Fruit fly (Drosophila melanogaster) whole organism, embryonic: Measurements from ENCODE around the gene CG31551.
A peak's percentile ranks its signal among the peaks of the same experiment; 100 is the strongest.

Source experiments
- Adf1 ChIP-seq: fragments of 200-800 bp; sonication (Bioruptor generic); IDR thresholded peaks from 2 replicates; pipeline ENCODE4 v1.3.6; 2022; ENCODE audit warnings: missing biosample characterization, missing genetic modification characterization
- Atf3 ChIP-seq: fragments of 200-800 bp; sonication (Bioruptor generic); optimal IDR thresholded peaks from 3 replicates; lab custom pipeline; 2016; ENCODE audit warnings: missing biosample characterization, missing genetic modification characterization
- BEAF-32 ChIP-seq: fragments of 200-800 bp; sonication (Bioruptor generic); optimal IDR thresholded peaks from 3 replicates; lab custom pipeline; 2017; ENCODE audit warnings: missing biosample characterization, missing genetic modification characterization, mild to moderate bottlenecking, moderate library complexity, missing genetic modification reagents
- CG11398 ChIP-seq: fragments of 200-800 bp; sonication (Bioruptor generic); optimal IDR thresholded peaks from 2 replicates; lab custom pipeline; 2016; ENCODE audit warnings: missing biosample characterization, missing genetic modification characterization
- CG12155 ChIP-seq: fragments of 200-800 bp; sonication (Bioruptor generic); optimal IDR thresholded peaks from 3 replicates; lab custom pipeline; 2016; ENCODE audit warnings: missing biosample characterization, missing genetic modification characterization
- CG12659 ChIP-seq: fragments of 200-800 bp; sonication (Bioruptor generic); optimal IDR thresholded peaks from 3 replicates; lab custom pipeline; 2017; ENCODE audit warnings: mild to moderate bottlenecking, missing biosample characterization, missing genetic modification reagents, missing genetic modification characterization
- CG13287 ChIP-seq: fragments of 200-800 bp; sonication (Bioruptor generic); IDR thresholded peaks from 2 replicates; pipeline ENCODE4 v1.3.6; 2022; ENCODE audit warnings: missing biosample characterization, missing genetic modification characterization; ENCODE audit not compliant: partially characterized antibody
- CG13775 ChIP-seq: fragments of 200-800 bp; sonication (Bioruptor generic); optimal IDR thresholded peaks from 3 replicates; lab custom pipeline; 2017; ENCODE audit warnings: missing biosample characterization, mild to moderate bottlenecking, missing genetic modification characterization
- CG14710 ChIP-seq: fragments of 200-800 bp; sonication (Bioruptor generic); optimal IDR thresholded peaks from 3 replicates; lab custom pipeline; 2019; ENCODE audit warnings: missing biosample characterization, mild to moderate bottlenecking, missing genetic modification characterization, moderate library complexity
- CG15514 ChIP-seq: fragments of 200-800 bp; sonication (Bioruptor generic); optimal IDR thresholded peaks from 3 replicates; lab custom pipeline; 2017; ENCODE audit warnings: missing biosample characterization, missing genetic modification characterization, mild to moderate bottlenecking, moderate library complexity, missing genetic modification reagents
- CG17385 ChIP-seq: fragments of 200-800 bp; sonication (Bioruptor generic); optimal IDR thresholded peaks from 3 replicates; lab custom pipeline; 2018; ENCODE audit warnings: missing biosample characterization, mild to moderate bottlenecking, missing genetic modification characterization
- CG2116 ChIP-seq: fragments of 200-800 bp; sonication (Bioruptor generic); optimal IDR thresholded peaks from 3 replicates; lab custom pipeline; 2018; ENCODE audit warnings: missing biosample characterization, mild to moderate bottlenecking, missing genetic modification characterization
- CG34224 ChIP-seq: fragments of 200-800 bp; sonication (Bioruptor generic); IDR thresholded peaks from 3 replicates; pipeline ENCODE4 v1.3.6; 2022; ENCODE audit warnings: missing biosample characterization, missing genetic modification characterization; ENCODE audit not compliant: partially characterized antibody
- CG34376 ChIP-seq: fragments of 200-800 bp; sonication (Bioruptor generic); optimal IDR thresholded peaks from 2 replicates; lab custom pipeline; 2018; ENCODE audit warnings: missing biosample characterization, mild to moderate bottlenecking, missing genetic modification characterization
- CG3726 ChIP-seq: fragments of 200-800 bp; sonication (Bioruptor generic); IDR thresholded peaks from 3 replicates; pipeline ENCODE4, ENCODE4 v1.3.6; 2022; ENCODE audit warnings: missing biosample characterization, missing genetic modification characterization
- CG7786 ChIP-seq: fragments of 200-800 bp; sonication (Bioruptor generic); optimal IDR thresholded peaks from 2 replicates; lab custom pipeline; 2016; ENCODE audit warnings: missing biosample characterization, missing genetic modification characterization
- Dll ChIP-seq: fragments of 200-800 bp; sonication (Bioruptor generic); IDR thresholded peaks from 4 replicates; pipeline ENCODE4 v1.3.6; 2022; ENCODE audit warnings: missing biosample characterization, missing genetic modification characterization; ENCODE audit not compliant: partially characterized antibody
- Dp ChIP-seq: fragments of 200-800 bp; sonication (Bioruptor generic); optimal IDR thresholded peaks from 2 replicates; lab custom pipeline; 2018; ENCODE audit warnings: missing biosample characterization, mild to moderate bottlenecking, missing genetic modification characterization, moderate library complexity
- Dref ChIP-seq: fragments of 200-800 bp; sonication (Bioruptor generic); IDR thresholded peaks from 2 replicates; pipeline ENCODE4 v1.3.6; 2022; ENCODE audit warnings: missing biosample characterization, missing genetic modification characterization
- E2f2 ChIP-seq: fragments of 200-800 bp; sonication (Bioruptor generic); IDR thresholded peaks from 2 replicates; pipeline ENCODE4 v1.3.6; 2022; ENCODE audit warnings: missing biosample characterization, missing genetic modification characterization
- HHEX ChIP-seq: fragments of 200-800 bp; sonication (Bioruptor generic); optimal IDR thresholded peaks from 3 replicates; lab custom pipeline; 2017; ENCODE audit warnings: missing biosample characterization, mild to moderate bottlenecking, missing genetic modification characterization, missing genetic modification reagents
- Hey ChIP-seq: fragments of 200-800 bp; sonication (Bioruptor generic); optimal IDR thresholded peaks from 3 replicates; lab custom pipeline; 2018; ENCODE audit warnings: missing biosample characterization, mild to moderate bottlenecking, missing genetic modification characterization
- Hsf ChIP-seq: fragments of 200-800 bp; sonication (Bioruptor generic); optimal IDR thresholded peaks from 3 replicates; lab custom pipeline; 2016; ENCODE audit warnings: missing biosample characterization, missing genetic modification characterization
- MBD-R2 ChIP-seq: fragments of 200-800 bp; sonication (Bioruptor generic); IDR thresholded peaks from 2 replicates; pipeline ENCODE4 v1.3.6; 2022; ENCODE audit warnings: missing biosample characterization, missing genetic modification characterization
- MESR4 ChIP-seq: fragments of 200-800 bp; sonication (Bioruptor generic); optimal IDR thresholded peaks from 2 replicates; lab custom pipeline; 2018; ENCODE audit warnings: missing biosample characterization, mild to moderate bottlenecking, missing genetic modification characterization, moderate library complexity
- Med ChIP-seq: fragments of 200-800 bp; sonication (Bioruptor generic); peaks from one replicate; lab custom pipeline; 2016; ENCODE audit warnings: missing biosample characterization, missing genetic modification characterization, mild to moderate bottlenecking, inconsistent platforms, moderate library complexity
- Myb ChIP-seq: fragments of 200-800 bp; sonication (Bioruptor generic); optimal IDR thresholded peaks from 2 replicates; lab custom pipeline; 2016; ENCODE audit warnings: missing biosample characterization, missing genetic modification characterization
- Oaz ChIP-seq: fragments of 200-800 bp; sonication (Bioruptor generic); IDR thresholded peaks from 2 replicates; pipeline ENCODE4 v1.3.6; 2022; ENCODE audit warnings: missing biosample characterization, missing genetic modification characterization
- crp ChIP-seq, 2 experiments: fragments of 200-800 bp; sonication (Bioruptor generic); optimal IDR thresholded peaks; 2 replicates in 1 of 2; 3 replicates in 1 of 2; lab custom pipeline; 2017; ENCODE audit warnings: missing biosample characterization in 2 of 2, missing genetic modification characterization in 2 of 2, mild to moderate bottlenecking in 1 of 2, moderate library complexity in 1 of 2
- ftz-f1 ChIP-seq: fragments of 200-800 bp; sonication (Bioruptor generic); optimal IDR thresholded peaks from 2 replicates; lab custom pipeline; 2016; ENCODE audit warnings: missing biosample characterization, missing genetic modification characterization
- kni ChIP-seq: fragments of 200-800 bp; sonication (Bioruptor generic); optimal IDR thresholded peaks from 3 replicates; lab custom pipeline; 2017; ENCODE audit warnings: mild to moderate bottlenecking, missing biosample characterization, missing genetic modification reagents, missing genetic modification characterization
- lab ChIP-seq: fragments of 200-800 bp; sonication (Bioruptor generic); optimal IDR thresholded peaks from 3 replicates; lab custom pipeline; 2017; ENCODE audit warnings: missing biosample characterization, missing genetic modification characterization, mild to moderate bottlenecking, moderate library complexity, missing genetic modification reagents
- luna ChIP-seq: fragments of 200-800 bp; sonication (Bioruptor generic); optimal IDR thresholded peaks from 2 replicates; lab custom pipeline; 2016; ENCODE audit warnings: missing biosample characterization, missing genetic modification characterization
- pzg ChIP-seq: fragments of 200-800 bp; sonication (Bioruptor generic); optimal IDR thresholded peaks from 3 replicates; lab custom pipeline; 2018; ENCODE audit warnings: missing biosample characterization, mild to moderate bottlenecking, missing genetic modification characterization, moderate library complexity
- trh ChIP-seq: fragments of 200-800 bp; sonication (Bioruptor generic); optimal IDR thresholded peaks from 2 replicates; lab custom pipeline; 2016; ENCODE audit warnings: missing biosample characterization, missing genetic modification characterization
- unc-4 ChIP-seq: fragments of 200-800 bp; sonication (Bioruptor generic); IDR thresholded peaks from 2 replicates; pipeline ENCODE4 v1.3.6; 2022; ENCODE audit warnings: missing biosample characterization, missing genetic modification characterization; ENCODE audit not compliant: partially characterized antibody
- yki ChIP-seq: fragments of >200 bp; optimal IDR thresholded peaks from 3 replicates; lab custom pipeline; 2018

The CG31551 gene

DNA sequence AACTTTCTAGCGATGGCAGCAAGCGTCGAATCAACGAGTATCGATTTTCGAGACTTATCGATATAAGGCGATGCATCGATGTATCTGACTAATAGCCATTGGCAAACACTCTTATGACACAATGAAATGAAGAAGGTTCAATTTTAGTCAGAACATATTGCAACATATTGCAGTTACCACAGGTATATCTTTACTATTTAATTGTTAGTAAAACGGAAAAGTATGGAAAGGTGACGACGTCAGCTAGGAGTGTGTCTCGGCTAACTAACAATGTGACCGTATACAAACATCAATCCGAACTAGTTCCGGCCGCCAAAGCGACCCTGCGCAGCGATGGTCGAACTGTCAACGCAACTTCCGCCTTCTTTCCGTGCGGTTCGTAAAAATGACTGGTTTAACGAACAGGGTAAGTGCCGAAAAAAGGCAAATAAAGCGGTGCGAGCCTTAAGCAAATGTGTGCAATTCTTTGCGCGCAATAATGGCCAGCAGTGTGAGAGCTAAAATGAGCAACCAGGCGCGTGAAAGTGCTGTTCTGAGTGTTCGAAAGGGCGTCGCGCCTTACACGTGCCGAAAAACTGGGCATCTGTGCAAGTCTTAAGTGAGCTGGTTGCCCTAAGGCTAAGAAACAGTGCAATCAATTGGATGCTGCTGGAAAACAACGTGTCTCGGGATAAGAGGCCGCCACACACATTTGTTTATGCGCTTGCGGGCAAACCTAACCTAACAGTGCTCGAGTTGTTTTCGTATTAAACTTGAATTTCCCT, 3.4 kb upstream of the CG31551 start, which contains the start of the genes Dph4, Spec2 and RpL13A (continued):
- peak; percentile 69 for TF ChIP-seq trh
- TF ChIP-seq luna (GFP tag; lab: Kevin White, UChicago): peak; percentile 93
- peak; percentile 93 for TF ChIP-seq kni (GFP tag; lab: Kevin White, UChicago)
- no peak for TF ChIP-seq Adf1
- TF ChIP-seq Hey (tag; lab: Kevin White, UChicago): peak; percentile 93
- peak; percentile 89 for TF ChIP-seq CG12155
- peak; percentile 87 for TF ChIP-seq Hsf (GFP tag; lab: Kevin White, UChicago)

DNA sequence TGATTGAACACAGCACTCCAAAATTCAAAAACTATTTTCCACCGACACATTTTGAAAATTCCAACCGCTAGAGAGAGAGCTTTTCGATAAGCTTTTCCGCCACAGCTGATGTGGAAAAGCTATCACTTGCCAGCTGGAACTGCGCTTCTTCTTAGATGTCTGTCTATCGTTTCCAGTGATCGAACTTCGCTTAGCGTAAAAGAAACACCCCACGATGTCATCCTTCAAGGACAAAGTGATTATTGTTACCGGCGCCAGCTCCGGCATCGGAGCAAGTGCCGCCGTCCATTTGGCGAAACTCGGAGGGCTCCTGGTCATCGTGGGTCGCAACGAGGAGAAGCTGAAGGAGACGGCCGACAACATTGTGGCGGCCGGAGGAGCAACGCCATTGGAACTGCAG, 4.5 kb downstream of the CG31551 start, which contains the start of gene CG31549:
Gene CG31549 (plus strand): TSS at position 11 of the 400 bp plus-strand sequence.
- TF ChIP-seq CG15514 (GFP tag; lab: Kevin White, UChicago) (peak; percentile 32), CG11398 (GFP tag; lab: Kevin White, UChicago) (no peak), CG13775 (GFP tag; lab: Kevin White, UChicago) (no peak), Dll (GFP tag; lab: Robert Waterston, UW) (peak; percentile 43; the same call in 2 of the 4 replicates), CG3726 (no peak), CG7786 (GFP tag; lab: Kevin White, UChicago) (no peak), MESR4 (GFP tag; lab: Kevin White, UChicago) (peak; percentile 39), CG13287 (GFP tag; lab: Robert Waterston, UW) (peak; percentile 28; the same call in 1 of the 2 replicates), E2f2 (GFP tag; lab: Robert Waterston, UW) (peak; percentile 54), Dp (GFP tag; lab: Kevin White, UChicago) (peak; percentile 58), CG14710 (tag; lab: Kevin White, UChicago) (no peak), BEAF-32 (GFP tag; lab: Kevin White, UChicago) (peak; percentile 7), Myb (peak; percentile 87), CG34224 (GFP tag; lab: Robert Waterston, UW) (0 out of 3 replicates have a peak, but pooled peaks have one; percentile 41), unc-4 (0 out of 2 replicates have a peak, but pooled peaks have one; percentile 36), CG17385 (GFP tag; lab: Kevin White, UChicago) (peak; percentile 86), CG2116 (GFP tag; lab: Kevin White, UChicago) (peak; percentile 30), ftz-f1 (peak; percentile 57), MBD-R2 (GFP tag; lab: Robert Waterston, UW) (peak; percentile 76), HHEX (no peak), crp (GFP tag; optimal IDR thresholded peaks at IDR 0.05; lab: Kevin White, UChicago) (peak in 1 of 2 experiments; percentile 90), Atf3 (GFP tag; lab: Kevin White, UChicago) (no peak), Dref (peak; percentile 49), pzg (GFP tag; lab: Kevin White, UChicago) (peak; percentile 28), Oaz (no peak), CG34376 (peak; percentile 13), lab (GFP tag; lab: Kevin White, UChicago) (no peak), yki (lab: Kevin White, UChicago) (no peak), Med (peak; percentile 80), CG12659 (GFP tag; lab: Kevin White, UChicago) (no peak)
